Worm (Caenorhabditis elegans): ENCODE data around the gene Y46E12A.2.
A peak's percentile ranks its signal among the peaks of the same experiment; 100 is the strongest.

Y46E12A.2 gene

ce11 chrIII:1764463-1764862, 5.7 kb downstream of the Y46E12A.2 start:
- no peak for TF ChIP-seq W03F9.2 (tag; optimal IDR thresholded peaks at IDR 0.05)
- no peak for TF ChIP-seq him-1 (tag; optimal IDR thresholded peaks at IDR 0.05)
- no peak for TF ChIP-seq dao-5 (tag; optimal IDR thresholded peaks at IDR 0.05)

- TF ChIP-seq W03F9.2 (tag; optimal IDR thresholded peaks at IDR 0.05) = no peak
- no peak for TF ChIP-seq him-1 (tag; optimal IDR thresholded peaks at IDR 0.05)
- TF ChIP-seq dao-5 (tag; optimal IDR thresholded peaks at IDR 0.05) = no peak
Measured at ce11 chrIII:1769993-1770392, 11.3 kb downstream of the Y46E12A.2 start, which contains the start of gene tbx-43. Gene tbx-43, minus strand, starts transcription at chrIII:1770093.

- no peak for TF ChIP-seq him-1 (tag; optimal IDR thresholded peaks at IDR 0.05)
- TF ChIP-seq W03F9.2 (tag; optimal IDR thresholded peaks at IDR 0.05) = no peak
- TF ChIP-seq dao-5 (tag; optimal IDR thresholded peaks at IDR 0.05) = no peak
Measured at ce11 chrIII:1777468-1777867, 18.7 kb downstream of the Y46E12A.2 start, which contains the start of gene Y39A3CL.3. Gene Y39A3CL.3, plus strand, starts transcription at chrIII:1777802.

- TF ChIP-seq dao-5 (tag; optimal IDR thresholded peaks at IDR 0.05) (no peak), W03F9.2 (tag; optimal IDR thresholded peaks at IDR 0.05) (no peak), him-1 (tag; optimal IDR thresholded peaks at IDR 0.05) (no peak)
Measured at ce11 chrIII:1777969-1778368, 19.2 kb downstream of the Y46E12A.2 start, which contains the start of gene Y39A3CL.4. Gene Y39A3CL.4, minus strand, starts transcription at chrIII:1778069.

ce11 chrIII:1785776-1786175, 27.0 kb downstream of the Y46E12A.2 start:
- TF ChIP-seq him-1 (tag; optimal IDR thresholded peaks at IDR 0.05) (peak; percentile 61), dao-5 (tag; optimal IDR thresholded peaks at IDR 0.05) (no peak)

- TF ChIP-seq W03F9.2 (tag; optimal IDR thresholded peaks at IDR 0.05) (no peak), dao-5 (tag; optimal IDR thresholded peaks at IDR 0.05) (no peak), him-1 (tag; optimal IDR thresholded peaks at IDR 0.05) (no peak)
Measured at ce11 chrIII:1788033-1788432, 29.3 kb downstream of the Y46E12A.2 start, which contains the start of gene rimb-1. Gene rimb-1, plus strand, starts transcription at chrIII:1788333.

ce11 chrIII:1788972-1789371, 30.2 kb downstream of the Y46E12A.2 start:
- TF ChIP-seq him-1 (tag; optimal IDR thresholded peaks at IDR 0.05) (no peak), W03F9.2 (tag; optimal IDR thresholded peaks at IDR 0.05) (no peak), dao-5 (tag; optimal IDR thresholded peaks at IDR 0.05) (no peak)

- TF ChIP-seq him-1 (tag; optimal IDR thresholded peaks at IDR 0.05) = peak; percentile 34
- no peak for TF ChIP-seq dao-5 (tag; optimal IDR thresholded peaks at IDR 0.05)
Measured at ce11 chrIII:1791949-1792348, 33.2 kb downstream of the Y46E12A.2 start.

ce11 chrIII:1793416-1793815, 34.7 kb downstream of the Y46E12A.2 start:
- TF ChIP-seq dao-5 (tag; optimal IDR thresholded peaks at IDR 0.05) (no peak), W03F9.2 (tag; optimal IDR thresholded peaks at IDR 0.05) (no peak), him-1 (tag; optimal IDR thresholded peaks at IDR 0.05) (no peak)

ce11 chrIII:1794100-1794499, 35.4 kb downstream of the Y46E12A.2 start:
- TF ChIP-seq dao-5 (tag; optimal IDR thresholded peaks at IDR 0.05) (no peak), W03F9.2 (tag; optimal IDR thresholded peaks at IDR 0.05) (no peak), him-1 (tag; optimal IDR thresholded peaks at IDR 0.05) (no peak)

- TF ChIP-seq him-1 (tag; optimal IDR thresholded peaks at IDR 0.05) (no peak), dao-5 (tag; optimal IDR thresholded peaks at IDR 0.05) (no peak)
Measured at ce11 chrIII:1799407-1799806, 40.7 kb downstream of the Y46E12A.2 start.

ce11 chrIII:1803000-1803399, 44.3 kb downstream of the Y46E12A.2 start:
- TF ChIP-seq him-1 (tag; optimal IDR thresholded peaks at IDR 0.05) (no peak), W03F9.2 (tag; optimal IDR thresholded peaks at IDR 0.05) (no peak), dao-5 (tag; optimal IDR thresholded peaks at IDR 0.05) (no peak)

- TF ChIP-seq him-1 (tag; optimal IDR thresholded peaks at IDR 0.05) = no peak
Measured at ce11 chrIII:1804477-1804876, 45.7 kb downstream of the Y46E12A.2 start.

- TF ChIP-seq W03F9.2 (tag; optimal IDR thresholded peaks at IDR 0.05) (no peak), dao-5 (tag; optimal IDR thresholded peaks at IDR 0.05) (no peak), him-1 (tag; optimal IDR thresholded peaks at IDR 0.05) (no peak)
Measured at ce11 chrIII:1805415-1806008, 46.8 kb downstream of the Y46E12A.2 start.

- no peak for TF ChIP-seq W03F9.2 (tag; optimal IDR thresholded peaks at IDR 0.05)
- TF ChIP-seq him-1 (tag; optimal IDR thresholded peaks at IDR 0.05) = no peak
Measured at ce11 chrIII:1806183-1806798, 47.6 kb downstream of the Y46E12A.2 start.

Measured in whole organism, L4/young adult.